Fruit fly (Drosophila melanogaster) whole organism, embryonic: ENCODE data around the gene Fie.

ENCODE experiments used
- Ada2b ChIP-seq: fragments of 200-800 bp; sonication (Bioruptor generic); IDR thresholded peaks from 2 replicates; pipeline ENCODE4 v1.3.6; 2022; ENCODE audit warnings: missing biosample characterization, missing genetic modification characterization
- Asciz ChIP-seq: fragments of 200-800 bp; sonication (Bioruptor generic); optimal IDR thresholded peaks from 2 replicates; lab custom pipeline; 2017; ENCODE audit warnings: missing biosample characterization, mild to moderate bottlenecking, missing genetic modification characterization, missing genetic modification reagents
- Atf3 ChIP-seq: fragments of 200-800 bp; sonication (Bioruptor generic); optimal IDR thresholded peaks from 3 replicates; lab custom pipeline; 2016; ENCODE audit warnings: missing biosample characterization, missing genetic modification characterization
- B-H2 ChIP-seq: fragments of 200-800 bp; sonication (Bioruptor generic); optimal IDR thresholded peaks from 2 replicates; lab custom pipeline; 2018; ENCODE audit warnings: missing biosample characterization, mild to moderate bottlenecking, missing genetic modification characterization
- BEAF-32 ChIP-seq: fragments of 200-800 bp; sonication (Bioruptor generic); optimal IDR thresholded peaks from 3 replicates; lab custom pipeline; 2017; ENCODE audit warnings: missing biosample characterization, missing genetic modification characterization, mild to moderate bottlenecking, moderate library complexity, missing genetic modification reagents
- Bdp1 ChIP-seq: fragments of 200-800 bp; sonication (Bioruptor generic); optimal IDR thresholded peaks from 3 replicates; lab custom pipeline; 2016; ENCODE audit warnings: missing biosample characterization, missing genetic modification characterization
- CG10366 ChIP-seq: fragments of 200-800 bp; sonication (Bioruptor generic); IDR thresholded peaks from 2 replicates; pipeline ENCODE4 v1.3.6; 2022; ENCODE audit warnings: missing biosample characterization, missing genetic modification characterization
- CG10979 ChIP-seq: fragments of 200-800 bp; sonication (Bioruptor generic); optimal IDR thresholded peaks from 2 replicates; lab custom pipeline; 2018; ENCODE audit warnings: missing biosample characterization, mild to moderate bottlenecking, missing genetic modification characterization, moderate library complexity
- CG12391 ChIP-seq: fragments of 200-800 bp; sonication (Bioruptor generic); optimal IDR thresholded peaks from 3 replicates; lab custom pipeline; 2018; ENCODE audit warnings: missing biosample characterization, mild to moderate bottlenecking, missing genetic modification characterization, moderate library complexity
- CG14710 ChIP-seq: fragments of 200-800 bp; sonication (Bioruptor generic); optimal IDR thresholded peaks from 3 replicates; lab custom pipeline; 2019; ENCODE audit warnings: missing biosample characterization, mild to moderate bottlenecking, missing genetic modification characterization, moderate library complexity
- CG14965 ChIP-seq: fragments of 200-800 bp; sonication (Bioruptor generic); optimal IDR thresholded peaks from 2 replicates; lab custom pipeline; 2016; ENCODE audit warnings: missing biosample characterization, missing genetic modification characterization, borderline replicate concordance
- CG15011 ChIP-seq: fragments of 200-800 bp; sonication (Bioruptor generic); optimal IDR thresholded peaks from 3 replicates; lab custom pipeline; 2018; ENCODE audit warnings: missing biosample characterization, mild to moderate bottlenecking, missing genetic modification characterization
- CG15514 ChIP-seq: fragments of 200-800 bp; sonication (Bioruptor generic); optimal IDR thresholded peaks from 3 replicates; lab custom pipeline; 2017; ENCODE audit warnings: missing biosample characterization, missing genetic modification characterization, mild to moderate bottlenecking, moderate library complexity, missing genetic modification reagents
- CG15601 ChIP-seq: fragments of 200-800 bp; sonication (Bioruptor generic); optimal IDR thresholded peaks from 3 replicates; lab custom pipeline; 2019; ENCODE audit warnings: missing biosample characterization, mild to moderate bottlenecking, missing genetic modification characterization, moderate library complexity
- CG15696 ChIP-seq: fragments of 200-800 bp; sonication (Bioruptor generic); optimal IDR thresholded peaks from 2 replicates; lab custom pipeline; 2019; ENCODE audit warnings: missing biosample characterization, mild to moderate bottlenecking, missing genetic modification characterization, moderate library complexity
- CG17186 ChIP-seq: fragments of 200-800 bp; sonication (Bioruptor generic); optimal IDR thresholded peaks from 3 replicates; lab custom pipeline; 2017; ENCODE audit warnings: missing biosample characterization, missing genetic modification reagents, missing genetic modification characterization
- CG17361 ChIP-seq: fragments of 200-800 bp; sonication (Bioruptor generic); IDR thresholded peaks from 3 replicates; pipeline ENCODE4 v1.3.6; 2022; ENCODE audit warnings: missing biosample characterization, missing genetic modification characterization
- CG17568 ChIP-seq: fragments of 200-800 bp; sonication (Bioruptor generic); optimal IDR thresholded peaks from 2 replicates; lab custom pipeline; 2018; ENCODE audit warnings: missing biosample characterization, mild to moderate bottlenecking, missing genetic modification characterization, moderate library complexity
- CG1792 ChIP-seq: fragments of 200-800 bp; sonication (Bioruptor generic); optimal IDR thresholded peaks from 2 replicates; lab custom pipeline; 2016; ENCODE audit warnings: missing biosample characterization, missing genetic modification characterization
- CG18262 ChIP-seq: fragments of 200-800 bp; optimal IDR thresholded peaks from 3 replicates; lab custom pipeline; 2019; ENCODE audit warnings: missing biosample characterization, mild to moderate bottlenecking, missing genetic modification characterization, moderate library complexity
- CG18619 ChIP-seq: fragments of 200-800 bp; sonication (Bioruptor generic); optimal IDR thresholded peaks from 3 replicates; lab custom pipeline; 2017; ENCODE audit warnings: missing biosample characterization, mild to moderate bottlenecking, missing genetic modification characterization
- CG30020 ChIP-seq: fragments of 200-800 bp; optimal IDR thresholded peaks from 2 replicates; lab custom pipeline; 2019; ENCODE audit warnings: missing biosample characterization, mild to moderate bottlenecking, missing genetic modification characterization, moderate library complexity
- CG32532 ChIP-seq: fragments of 200-800 bp; sonication (Bioruptor generic); IDR thresholded peaks from 2 replicates; pipeline ENCODE4 v1.3.6; 2022; ENCODE audit warnings: missing biosample characterization, missing genetic modification characterization
- CG5245 ChIP-seq: fragments of 200-800 bp; sonication (Bioruptor generic); optimal IDR thresholded peaks from 3 replicates; lab custom pipeline; 2016; ENCODE audit warnings: missing biosample characterization, missing genetic modification characterization
- CG6254 ChIP-seq: fragments of 200-800 bp; sonication (Bioruptor generic); optimal IDR thresholded peaks from 3 replicates; lab custom pipeline; 2017; ENCODE audit warnings: mild to moderate bottlenecking, missing biosample characterization, missing genetic modification reagents, missing genetic modification characterization
- Dref ChIP-seq: fragments of 200-800 bp; sonication (Bioruptor generic); IDR thresholded peaks from 2 replicates; pipeline ENCODE4 v1.3.6; 2022; ENCODE audit warnings: missing biosample characterization, missing genetic modification characterization
- Fer2 ChIP-seq: fragments of 200-800 bp; sonication (Bioruptor generic); optimal IDR thresholded peaks from 2 replicates; lab custom pipeline; 2018; ENCODE audit warnings: missing biosample characterization, mild to moderate bottlenecking, missing genetic modification characterization, moderate library complexity
- HLH54F ChIP-seq: fragments of 200-800 bp; sonication (Bioruptor generic); optimal IDR thresholded peaks from 3 replicates; lab custom pipeline; 2016; ENCODE audit warnings: missing biosample characterization, missing genetic modification characterization
- HmgD ChIP-seq: fragments of 200-800 bp; sonication (Bioruptor generic); optimal IDR thresholded peaks from 3 replicates; lab custom pipeline; 2016; ENCODE audit warnings: missing biosample characterization, missing genetic modification characterization
- Jarid2 ChIP-seq: fragments of 200-800 bp; sonication (Bioruptor generic); optimal IDR thresholded peaks from 3 replicates; lab custom pipeline; 2017; ENCODE audit warnings: mild to moderate bottlenecking, missing biosample characterization, missing genetic modification reagents, missing genetic modification characterization
- Lhr ChIP-seq: fragments of 200-800 bp; sonication (Bioruptor generic); optimal IDR thresholded peaks from 3 replicates; lab custom pipeline; 2017; ENCODE audit warnings: mild to moderate bottlenecking, missing biosample characterization, missing genetic modification reagents, missing genetic modification characterization
- MTF-1 ChIP-seq: fragments of 200-800 bp; sonication (Bioruptor generic); optimal IDR thresholded peaks from 2 replicates; lab custom pipeline; 2018; ENCODE audit warnings: missing biosample characterization, mild to moderate bottlenecking, missing genetic modification characterization, borderline replicate concordance
- NC2β ChIP-seq: fragments of 200-800 bp; sonication (Bioruptor generic); optimal IDR thresholded peaks from 2 replicates; lab custom pipeline; 2016; ENCODE audit warnings: missing biosample characterization, missing genetic modification characterization
- NFAT ChIP-seq: fragments of 200-800 bp; sonication (Bioruptor generic); IDR thresholded peaks from 2 replicates; pipeline ENCODE4 v1.3.6; 2022; ENCODE audit warnings: missing biosample characterization, missing genetic modification characterization
- ato ChIP-seq: fragments of 200-800 bp; sonication (Bioruptor generic); IDR thresholded peaks from 2 replicates; pipeline ENCODE4 v1.3.6; 2022; ENCODE audit warnings: missing biosample characterization, missing genetic modification characterization; ENCODE audit not compliant: partially characterized antibody
- btn ChIP-seq: fragments of 200-800 bp; sonication (Bioruptor generic); optimal IDR thresholded peaks from 2 replicates; lab custom pipeline; 2016; ENCODE audit warnings: missing biosample characterization, missing genetic modification characterization
- fd96Cb ChIP-seq: fragments of 200-800 bp; sonication (Bioruptor generic); optimal IDR thresholded peaks from 2 replicates; lab custom pipeline; 2018; ENCODE audit warnings: missing biosample characterization, mild to moderate bottlenecking, missing genetic modification characterization, moderate library complexity
- gcm ChIP-seq: fragments of 200-800 bp; sonication (Bioruptor generic); optimal IDR thresholded peaks from 2 replicates; lab custom pipeline; 2019; ENCODE audit warnings: missing biosample characterization, mild to moderate bottlenecking, missing genetic modification characterization, moderate library complexity
- gro ChIP-seq: fragments of 200-800 bp; sonication (Bioruptor generic); optimal IDR thresholded peaks from 2 replicates; lab custom pipeline; 2016; ENCODE audit warnings: missing biosample characterization, missing genetic modification characterization
- gsb ChIP-seq: fragments of 200-800 bp; sonication (Bioruptor generic); IDR thresholded peaks from 2 replicates; pipeline ENCODE4 v1.3.6; 2022; ENCODE audit warnings: missing biosample characterization, missing genetic modification characterization
- mam ChIP-seq: fragments of 200-800 bp; sonication (Bioruptor generic); optimal IDR thresholded peaks from 3 replicates; lab custom pipeline; 2016; ENCODE audit warnings: missing biosample characterization, missing genetic modification characterization
- pum ChIP-seq: fragments of 200-800 bp; sonication (Bioruptor generic); optimal IDR thresholded peaks from 2 replicates; lab custom pipeline; 2016; ENCODE audit warnings: missing biosample characterization, missing genetic modification characterization
- slp2 ChIP-seq: fragments of 200-800 bp; sonication (Bioruptor generic); optimal IDR thresholded peaks from 2 replicates; lab custom pipeline; 2016; ENCODE audit warnings: missing biosample characterization, missing genetic modification characterization
- sob ChIP-seq: fragments of 200-800 bp; sonication (Bioruptor generic); IDR thresholded peaks from 2 replicates; pipeline ENCODE4 v1.3.6; 2022; ENCODE audit warnings: missing biosample characterization, missing genetic modification characterization
- tin ChIP-seq: fragments of 200-800 bp; sonication (Bioruptor generic); optimal IDR thresholded peaks from 3 replicates; lab custom pipeline; 2016; ENCODE audit warnings: missing biosample characterization, missing genetic modification characterization
- tio ChIP-seq: fragments of 200-800 bp; sonication (Bioruptor generic); optimal IDR thresholded peaks from 2 replicates; lab custom pipeline; 2017; ENCODE audit warnings: missing biosample characterization, missing genetic modification characterization, inconsistent platforms
- tna ChIP-seq: fragments of 200-800 bp; sonication (Bioruptor generic); IDR thresholded peaks from 2 replicates; pipeline ENCODE4 v1.3.6; 2022; ENCODE audit warnings: missing biosample characterization, missing genetic modification characterization; ENCODE audit not compliant: partially characterized antibody
- tup ChIP-seq: fragments of 200-800 bp; sonication (Bioruptor generic); optimal IDR thresholded peaks from 2 replicates; lab custom pipeline; 2016; ENCODE audit warnings: missing biosample characterization, mild to moderate bottlenecking, missing genetic modification characterization, moderate library complexity
- twi ChIP-seq: fragments of 200-800 bp; optimal IDR thresholded peaks from 2 replicates; lab custom pipeline; 2019; ENCODE audit warnings: missing biosample characterization, mild to moderate bottlenecking, missing genetic modification characterization, moderate library complexity
- vfl ChIP-seq: fragments of 200-800 bp; sonication (Bioruptor generic); optimal IDR thresholded peaks from 2 replicates; lab custom pipeline; 2016; ENCODE audit warnings: missing biosample characterization, missing genetic modification characterization

The Fie gene

DNA sequence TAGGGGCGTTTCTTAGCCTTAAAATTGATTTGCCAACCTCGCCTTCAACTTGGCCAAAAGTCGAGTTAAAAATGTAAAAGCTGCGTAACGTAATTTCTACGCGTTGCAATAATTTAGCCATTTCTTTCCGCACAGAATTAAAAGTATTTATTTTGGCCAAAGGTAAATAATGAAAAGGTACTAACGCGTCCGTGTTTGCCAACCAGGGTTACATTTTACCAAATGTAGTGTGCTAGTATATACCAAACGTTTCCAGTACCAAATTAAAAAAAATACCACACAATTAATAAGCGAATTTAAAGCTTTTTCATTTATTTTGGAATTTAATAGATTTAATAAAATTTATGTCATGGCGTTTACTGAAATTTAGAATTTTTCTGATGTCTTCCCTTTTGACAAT lies 6.6 kb downstream of the Fie start, which contains the start of gene Ccz1 (continued):
- TF ChIP-seq B-H2 (GFP tag; lab: Kevin White, UChicago), result peak; percentile 76
- TF ChIP-seq ato (GFP tag; lab: Robert Waterston, UW), result no peak
- peak; percentile 12 for TF ChIP-seq gcm
- TF ChIP-seq Dref, result no peak
- TF ChIP-seq btn (GFP tag; lab: Kevin White, UChicago), result peak; percentile 42
- peak; percentile 87 for TF ChIP-seq CG15696 (tag; lab: Kevin White, UChicago)
- peak; percentile 56 for TF ChIP-seq CG14965 (GFP tag; lab: Kevin White, UChicago)
- TF ChIP-seq mam (GFP tag; lab: Kevin White, UChicago), result peak; percentile 67
- peak; percentile 67 for TF ChIP-seq Lhr (GFP tag; lab: Kevin White, UChicago)
- TF ChIP-seq gsb (GFP tag; lab: Robert Waterston, UW), result no peak
- peak; percentile 76 for TF ChIP-seq CG15601 (tag; lab: Kevin White, UChicago)
- TF ChIP-seq MTF-1 (GFP tag; lab: Kevin White, UChicago), result peak; percentile 76
- TF ChIP-seq BEAF-32 (GFP tag; lab: Kevin White, UChicago), result peak; percentile 28
- TF ChIP-seq CG18262, result peak; percentile 38
- no peak for TF ChIP-seq CG6254 (GFP tag; lab: Kevin White, UChicago)
- TF ChIP-seq fd96Cb, result peak; percentile 13
- peak; percentile 66 for TF ChIP-seq tup
- TF ChIP-seq gro (GFP tag; lab: Kevin White, UChicago), result peak; percentile 57
- TF ChIP-seq CG30020 (tag; lab: Kevin White, UChicago), result peak; percentile 51
- TF ChIP-seq tna (GFP tag; lab: Robert Waterston, UW), result no peak
- peak; percentile 56 for TF ChIP-seq CG15011 (GFP tag; lab: Kevin White, UChicago)
- TF ChIP-seq CG18619, result peak; percentile 71
- no peak for TF ChIP-seq Ada2b (GFP tag; lab: Robert Waterston, UW)
- TF ChIP-seq CG10366 (GFP tag; lab: Robert Waterston, UW), result no peak
- TF ChIP-seq CG14710 (tag; lab: Kevin White, UChicago), result peak; percentile 65
- TF ChIP-seq CG12391 (tag; lab: Kevin White, UChicago), result peak; percentile 58
- peak; percentile 75 for TF ChIP-seq Bdp1 (GFP tag; lab: Kevin White, UChicago)
- no peak for TF ChIP-seq CG32532 (GFP tag; lab: Robert Waterston, UW)
- peak; percentile 60 for TF ChIP-seq CG1792
- TF ChIP-seq NFAT (GFP tag; lab: Robert Waterston, UW), result no peak
- TF ChIP-seq tio (GFP tag; lab: Kevin White, UChicago), result peak; percentile 81
- peak; percentile 51 for TF ChIP-seq slp2 (GFP tag; lab: Kevin White, UChicago)
- peak; percentile 66 for TF ChIP-seq HLH54F (GFP tag; lab: Kevin White, UChicago)
- TF ChIP-seq CG10979 (tag; lab: Kevin White, UChicago), result peak; percentile 20
- TF ChIP-seq CG17186 (GFP tag; lab: Kevin White, UChicago), result peak; percentile 63
- peak; percentile 51 for TF ChIP-seq Jarid2 (GFP tag; lab: Kevin White, UChicago)
- TF ChIP-seq Fer2 (tag; lab: Kevin White, UChicago), result peak; percentile 25
- peak; percentile 50 for TF ChIP-seq vfl (GFP tag; lab: Kevin White, UChicago)
- peak; percentile 33 for TF ChIP-seq CG5245 (GFP tag; lab: Kevin White, UChicago)
- TF ChIP-seq twi (tag; lab: Kevin White, UChicago), result peak; percentile 39
- TF ChIP-seq tin (GFP tag; lab: Kevin White, UChicago), result peak; percentile 21
- peak; percentile 64 for TF ChIP-seq HmgD (GFP tag; lab: Kevin White, UChicago)
- peak; percentile 64 for TF ChIP-seq pum (GFP tag; lab: Kevin White, UChicago)
- TF ChIP-seq NC2β, result peak; percentile 86
- peak; percentile 63 for TF ChIP-seq CG17568 (GFP tag; lab: Kevin White, UChicago)
- no peak for TF ChIP-seq sob (GFP tag; lab: Robert Waterston, UW)
- TF ChIP-seq CG15514 (GFP tag; lab: Kevin White, UChicago), result peak; percentile 58
- TF ChIP-seq CG17361, result no peak
- TF ChIP-seq Atf3 (GFP tag; lab: Kevin White, UChicago), result peak; percentile 43
- peak; percentile 68 for TF ChIP-seq Asciz
